Fruit fly (Drosophila melanogaster) whole organism, embryonic: Measurements from ENCODE around the gene Pop4.

ENCODE experiments used
- ATbp ChIP-seq: fragments of 200-800 bp; sonication (Bioruptor generic); optimal IDR thresholded peaks from 2 replicates; lab custom pipeline; 2017; ENCODE audit warnings: missing biosample characterization, mild to moderate bottlenecking, missing genetic modification characterization, missing genetic modification reagents
- Aef1 ChIP-seq: fragments of 200-800 bp; sonication (Bioruptor generic); IDR thresholded peaks from 3 replicates; pipeline ENCODE4 v1.3.6; 2022; ENCODE audit warnings: missing biosample characterization, missing genetic modification characterization
- Atf6 ChIP-seq: fragments of 200-800 bp; sonication (Bioruptor generic); IDR thresholded peaks from 2 replicates; pipeline ENCODE4 v1.3.6; 2022; ENCODE audit warnings: missing biosample characterization, missing genetic modification characterization
- CG10209 ChIP-seq: fragments of 200-800 bp; sonication (Bioruptor generic); optimal IDR thresholded peaks from 3 replicates; lab custom pipeline; 2017; ENCODE audit warnings: missing biosample characterization, mild to moderate bottlenecking, missing genetic modification characterization, missing genetic modification reagents
- CG10366 ChIP-seq: fragments of 200-800 bp; sonication (Bioruptor generic); IDR thresholded peaks from 2 replicates; pipeline ENCODE4 v1.3.6; 2022; ENCODE audit warnings: missing biosample characterization, missing genetic modification characterization
- CG10462 ChIP-seq: fragments of 200-800 bp; sonication (Bioruptor generic); optimal IDR thresholded peaks from 2 replicates; lab custom pipeline; 2016; ENCODE audit warnings: missing biosample characterization, missing genetic modification characterization
- CG10543 ChIP-seq: fragments of 200-800 bp; sonication (Bioruptor generic); optimal IDR thresholded peaks from 3 replicates; lab custom pipeline; 2017; ENCODE audit warnings: missing biosample characterization, mild to moderate bottlenecking, missing genetic modification characterization, moderate library complexity
- CG11093 ChIP-seq: fragments of 200-800 bp; sonication (Bioruptor generic); IDR thresholded peaks from 3 replicates; pipeline ENCODE4 v1.3.6; 2022; ENCODE audit warnings: missing biosample characterization, missing genetic modification characterization
- CG11247 ChIP-seq: fragments of 200-800 bp; sonication (Bioruptor generic); IDR thresholded peaks from 2 replicates; pipeline ENCODE4 v1.3.6; 2022; ENCODE audit warnings: missing biosample characterization, missing genetic modification characterization
- CG11723 ChIP-seq: fragments of 200-800 bp; sonication (Bioruptor generic); optimal IDR thresholded peaks from 2 replicates; lab custom pipeline; 2017; ENCODE audit warnings: missing biosample characterization, mild to moderate bottlenecking, missing genetic modification characterization
- CG12659 ChIP-seq: fragments of 200-800 bp; sonication (Bioruptor generic); optimal IDR thresholded peaks from 3 replicates; lab custom pipeline; 2017; ENCODE audit warnings: mild to moderate bottlenecking, missing biosample characterization, missing genetic modification reagents, missing genetic modification characterization
- CG13894 ChIP-seq: fragments of 200-800 bp; sonication (Bioruptor generic); optimal IDR thresholded peaks from 3 replicates; lab custom pipeline; 2018; ENCODE audit warnings: missing biosample characterization, mild to moderate bottlenecking, missing genetic modification characterization, moderate library complexity
- CG1529 ChIP-seq: fragments of 200-800 bp; sonication (Bioruptor generic); optimal IDR thresholded peaks from 3 replicates; lab custom pipeline; 2018; ENCODE audit warnings: missing biosample characterization, missing genetic modification characterization
- CG16779 ChIP-seq: fragments of 200-800 bp; sonication (Bioruptor generic); IDR thresholded peaks from 2 replicates; pipeline ENCODE4 v1.3.6; 2022; ENCODE audit warnings: missing biosample characterization, missing genetic modification characterization
- CG17829 ChIP-seq: fragments of 200-800 bp; optimal IDR thresholded peaks from 2 replicates; lab custom pipeline; 2019; ENCODE audit warnings: missing biosample characterization, mild to moderate bottlenecking, missing genetic modification characterization, moderate library complexity
- CG1832 ChIP-seq: fragments of 200-800 bp; sonication (Bioruptor generic); optimal IDR thresholded peaks from 2 replicates; lab custom pipeline; 2017; ENCODE audit warnings: missing biosample characterization, mild to moderate bottlenecking, missing genetic modification characterization, inconsistent platforms
- CG2199 ChIP-seq: fragments of 200-800 bp; sonication (Bioruptor generic); IDR thresholded peaks from 3 replicates; pipeline ENCODE4 v1.3.6; 2022; ENCODE audit warnings: missing biosample characterization, missing genetic modification characterization
- CG31388 ChIP-seq: fragments of 200-800 bp; sonication (Bioruptor generic); optimal IDR thresholded peaks from 2 replicates; lab custom pipeline; 2016; ENCODE audit warnings: missing biosample characterization, missing genetic modification characterization
- CG3407 ChIP-seq: fragments of 200-800 bp; sonication (Bioruptor generic); optimal IDR thresholded peaks from 2 replicates; lab custom pipeline; 2018; ENCODE audit warnings: missing biosample characterization, mild to moderate bottlenecking, missing genetic modification characterization
- CG6254 ChIP-seq: fragments of 200-800 bp; sonication (Bioruptor generic); optimal IDR thresholded peaks from 3 replicates; lab custom pipeline; 2017; ENCODE audit warnings: mild to moderate bottlenecking, missing biosample characterization, missing genetic modification reagents, missing genetic modification characterization
- CG7271 ChIP-seq: fragments of 200-800 bp; sonication (Bioruptor generic); optimal IDR thresholded peaks from 2 replicates; lab custom pipeline; 2018; ENCODE audit warnings: missing biosample characterization, mild to moderate bottlenecking, missing genetic modification characterization, moderate library complexity
- CG8359 ChIP-seq: fragments of 200-800 bp; sonication (Bioruptor generic); optimal IDR thresholded peaks from 2 replicates; lab custom pipeline; 2017; ENCODE audit warnings: missing biosample characterization, mild to moderate bottlenecking, missing genetic modification characterization, borderline replicate concordance
- Dek ChIP-seq: fragments of 200-800 bp; sonication (Bioruptor generic); optimal IDR thresholded peaks from 3 replicates; lab custom pipeline; 2019; ENCODE audit warnings: missing biosample characterization, mild to moderate bottlenecking, missing genetic modification characterization, moderate library complexity
- Dref ChIP-seq: fragments of 200-800 bp; sonication (Bioruptor generic); IDR thresholded peaks from 2 replicates; pipeline ENCODE4 v1.3.6; 2022; ENCODE audit warnings: missing biosample characterization, missing genetic modification characterization
- MBD-R2 ChIP-seq: fragments of 200-800 bp; sonication (Bioruptor generic); IDR thresholded peaks from 2 replicates; pipeline ENCODE4 v1.3.6; 2022; ENCODE audit warnings: missing biosample characterization, missing genetic modification characterization
- Optix ChIP-seq: fragments of 200-800 bp; sonication (Bioruptor generic); IDR thresholded peaks from 3 replicates; pipeline ENCODE4 v1.3.6; 2022; ENCODE audit warnings: missing biosample characterization, missing genetic modification characterization
- Pdp1 ChIP-seq, 2 experiments: fragments of 200-800 bp; sonication (Bioruptor generic); optimal IDR thresholded peaks; 3 replicates each; lab custom pipeline; 2016; ENCODE audit warnings: missing biosample characterization in 2 of 2, missing genetic modification characterization in 2 of 2, mild to moderate bottlenecking in 1 of 2, moderate library complexity in 1 of 2
- Side ChIP-seq: fragments of 200-800 bp; sonication (Bioruptor generic); optimal IDR thresholded peaks from 2 replicates; lab custom pipeline; 2016; ENCODE audit warnings: missing biosample characterization, missing genetic modification characterization
- YL-1 ChIP-seq: fragments of 200-800 bp; sonication (Bioruptor generic); optimal IDR thresholded peaks from 3 replicates; lab custom pipeline; 2017; ENCODE audit warnings: missing biosample characterization, mild to moderate bottlenecking, missing genetic modification characterization
- abd-A ChIP-seq: fragments of 200-800 bp; sonication (Bioruptor generic); optimal IDR thresholded peaks from 3 replicates; lab custom pipeline; 2019; ENCODE audit warnings: missing biosample characterization, mild to moderate bottlenecking, missing genetic modification characterization, moderate library complexity
- al ChIP-seq: fragments of 200-800 bp; sonication (Bioruptor generic); IDR thresholded peaks from 2 replicates; pipeline ENCODE4 v1.3.6; 2022; ENCODE audit warnings: missing biosample characterization, missing genetic modification characterization
- bigmax ChIP-seq: fragments of 200-800 bp; sonication (Bioruptor generic); optimal IDR thresholded peaks from 2 replicates; lab custom pipeline; 2018; ENCODE audit warnings: missing biosample characterization, mild to moderate bottlenecking, missing genetic modification characterization
- cg ChIP-seq: fragments of 200-800 bp; sonication (Bioruptor generic); optimal IDR thresholded peaks from 3 replicates; lab custom pipeline; 2019; ENCODE audit warnings: missing biosample characterization, mild to moderate bottlenecking, missing genetic modification characterization, moderate library complexity
- gsb-n ChIP-seq: fragments of 200-800 bp; sonication (Bioruptor generic); optimal IDR thresholded peaks from 3 replicates; lab custom pipeline; 2018; ENCODE audit warnings: missing biosample characterization, mild to moderate bottlenecking, missing genetic modification characterization
- ham ChIP-seq: fragments of 200-800 bp; sonication (Bioruptor generic); IDR thresholded peaks from 2 replicates; pipeline ENCODE4 v1.3.6; 2022; ENCODE audit warnings: missing biosample characterization, missing genetic modification characterization
- hth ChIP-seq: fragments of >200 bp; optimal IDR thresholded peaks from 2 replicates; lab custom pipeline; 2017; ENCODE audit warnings: inconsistent platforms
- mld ChIP-seq: fragments of 200-800 bp; sonication (Bioruptor generic); IDR thresholded peaks from 3 replicates; pipeline ENCODE4 v1.3.6; 2022; ENCODE audit warnings: missing biosample characterization, missing genetic modification characterization; ENCODE audit not compliant: partially characterized antibody
- psq ChIP-seq: fragments of 200-800 bp; sonication (Bioruptor generic); optimal IDR thresholded peaks from 2 replicates; lab custom pipeline; 2017; ENCODE audit warnings: missing biosample characterization, missing genetic modification characterization
- sr ChIP-seq: fragments of 200-800 bp; sonication (Bioruptor generic); IDR thresholded peaks from 3 replicates; pipeline ENCODE4 v1.3.6; 2022; ENCODE audit warnings: missing biosample characterization, missing genetic modification characterization
- tap ChIP-seq: fragments of 200-800 bp; optimal IDR thresholded peaks from 3 replicates; lab custom pipeline; 2019; ENCODE audit warnings: missing biosample characterization, mild to moderate bottlenecking, missing genetic modification characterization, moderate library complexity
- tio ChIP-seq: fragments of 200-800 bp; sonication (Bioruptor generic); optimal IDR thresholded peaks from 2 replicates; lab custom pipeline; 2017; ENCODE audit warnings: missing biosample characterization, missing genetic modification characterization, inconsistent platforms
- tna ChIP-seq: fragments of 200-800 bp; sonication (Bioruptor generic); IDR thresholded peaks from 2 replicates; pipeline ENCODE4 v1.3.6; 2022; ENCODE audit warnings: missing biosample characterization, missing genetic modification characterization; ENCODE audit not compliant: partially characterized antibody
- tx ChIP-seq: fragments of 200-800 bp; sonication (Bioruptor generic); optimal IDR thresholded peaks from 2 replicates; lab custom pipeline; 2016; ENCODE audit warnings: missing biosample characterization, missing genetic modification characterization
- wek ChIP-seq: fragments of 200-800 bp; sonication (Bioruptor generic); optimal IDR thresholded peaks from 3 replicates; lab custom pipeline; 2018; ENCODE audit warnings: missing biosample characterization, mild to moderate bottlenecking, missing genetic modification characterization, moderate library complexity
- zfh2 ChIP-seq: fragments of 200-800 bp; sonication (Bioruptor generic); optimal IDR thresholded peaks from 2 replicates; lab custom pipeline; 2016; ENCODE audit warnings: missing biosample characterization, missing genetic modification characterization

The Pop4 gene

DNA sequence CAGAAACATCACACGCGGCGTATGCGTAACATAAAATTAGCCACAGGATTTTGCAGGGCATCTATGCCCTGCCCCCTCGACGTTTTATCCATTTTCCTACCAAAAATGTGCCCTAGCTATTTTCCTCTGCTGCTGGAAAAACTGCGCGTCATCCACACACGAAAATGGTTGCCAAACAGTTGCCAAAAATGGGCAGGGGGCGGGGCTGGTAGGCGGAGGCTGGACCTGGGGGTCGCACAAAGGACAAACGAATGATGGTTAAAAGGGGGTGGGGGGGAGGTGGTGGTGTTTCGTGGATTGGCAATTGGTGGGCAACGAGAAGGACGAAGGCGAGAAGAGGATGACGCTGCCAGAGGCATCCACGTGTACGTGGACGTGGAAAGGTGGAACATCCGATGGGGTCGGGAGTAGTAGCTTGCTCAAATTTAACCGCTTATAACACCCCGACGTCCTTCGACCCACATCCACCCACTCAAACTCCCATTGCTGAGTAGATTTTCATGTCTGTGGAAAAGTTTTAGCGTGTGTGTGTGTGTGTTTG is 22.7 kb upstream of the Pop4 start (continued):
- TF ChIP-seq gsb-n (tag; lab: Kevin White, UChicago) (no peak), MBD-R2 (GFP tag; lab: Robert Waterston, UW) (0 out of 2 replicates have a peak, but pooled peaks have one; percentile 17), CG1529 (GFP tag; lab: Kevin White, UChicago) (no peak), CG10543 (GFP tag; lab: Kevin White, UChicago) (peak; percentile 41), CG11723 (GFP tag; lab: Kevin White, UChicago) (no peak), CG10366 (GFP tag; lab: Robert Waterston, UW) (no peak), CG8359 (no peak), CG31388 (GFP tag; lab: Kevin White, UChicago) (no peak), al (no peak), tna (no peak), CG11247 (no peak), psq (GFP tag; lab: Kevin White, UChicago) (no peak), Side (GFP tag; lab: Kevin White, UChicago) (no peak), Atf6 (GFP tag; lab: Robert Waterston, UW) (0 out of 2 replicates have a peak, but pooled peaks have one; percentile 38), Aef1 (GFP tag; lab: Robert Waterston, UW) (no peak), mld (GFP tag; lab: Robert Waterston, UW) (no peak), CG16779 (GFP tag; lab: Robert Waterston, UW) (0 out of 2 replicates have a peak, but pooled peaks have one; percentile 63), CG10209 (GFP tag; lab: Kevin White, UChicago) (no peak), CG7271 (tag; lab: Kevin White, UChicago) (no peak), CG10462 (GFP tag; lab: Kevin White, UChicago) (no peak), hth (lab: Kevin White, UChicago) (no peak), YL-1 (GFP tag; lab: Kevin White, UChicago) (no peak), CG12659 (no peak), bigmax (no peak), CG11093 (no peak), zfh2 (no peak), cg (GFP tag; lab: Kevin White, UChicago) (peak; percentile 4), Optix (GFP tag; lab: Robert Waterston, UW) (no peak), ham (GFP tag; lab: Robert Waterston, UW) (no peak), CG6254 (GFP tag; lab: Kevin White, UChicago) (no peak), tap (tag; lab: Kevin White, UChicago) (no peak), wek (no peak), CG3407 (GFP tag; lab: Kevin White, UChicago) (no peak), abd-A (tag; lab: Kevin White, UChicago) (peak; percentile 90), Dref (no peak), sr (GFP tag; lab: Robert Waterston, UW) (no peak), Dek (tag; lab: Kevin White, UChicago) (no peak), CG1832 (no peak), tx (GFP tag; lab: Kevin White, UChicago) (no peak), ATbp (GFP tag; lab: Kevin White, UChicago) (no peak), tio (GFP tag; lab: Kevin White, UChicago) (no peak)

DNA sequence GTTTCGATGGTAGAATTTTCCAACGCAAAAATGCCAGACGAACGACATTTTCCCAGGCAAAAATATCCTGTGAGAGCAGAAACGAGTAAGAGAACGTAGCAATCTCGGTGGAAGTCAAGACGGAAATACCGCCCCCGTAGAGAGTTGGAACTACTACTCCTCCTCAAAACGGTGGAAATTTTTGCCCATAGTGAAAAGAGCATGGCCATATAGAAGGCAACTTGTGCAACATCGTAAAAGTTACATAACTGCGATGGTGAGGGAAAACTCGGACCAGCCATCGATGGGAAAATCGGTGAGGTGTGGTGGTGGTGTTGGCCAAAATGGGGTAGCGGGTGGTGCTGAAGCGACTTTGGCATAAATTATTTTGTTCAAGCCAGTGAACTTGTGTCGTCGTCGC is 21.5 kb upstream of the Pop4 start:
- TF ChIP-seq CG17829 (tag; lab: Kevin White, UChicago) (no peak), abd-A (tag; lab: Kevin White, UChicago) (peak; percentile 19), CG13894 (peak; percentile 64), CG2199 (GFP tag; lab: Robert Waterston, UW) (peak; percentile 79; the same call in 2 of the 3 replicates), Pdp1 (GFP tag; optimal IDR thresholded peaks at IDR 0.05; lab: Kevin White, UChicago) (peak in 1 of 2 experiments; percentile 71)
